Worm (Caenorhabditis elegans) whole organism, L3 larva: ENCODE data around the gene acdh-2.

Experiments
- R02D3.7 ChIP-seq: fragments of 150-350 bp; optimal IDR thresholded peaks from 2 replicates; lab custom pipeline; 2014; ENCODE audit warnings: missing biosample characterization, missing genetic modification characterization
- elt-2 ChIP-seq: sonication (generic microtip); optimal IDR thresholded peaks from 2 replicates; lab custom pipeline; 2016; ENCODE audit warnings: missing genetic modification reagents, mild to moderate bottlenecking, missing genetic modification characterization, missing compliant biosample characterization
- fkh-10 ChIP-seq: sonication (generic microtip); optimal IDR thresholded peaks from 2 replicates; lab custom pipeline; 2017; ENCODE audit warnings: missing biosample characterization, missing genetic modification reagents, missing genetic modification characterization
- nfya-1 ChIP-seq: sonication (generic microtip); optimal IDR thresholded peaks from 2 replicates; lab custom pipeline; 2017; ENCODE audit warnings: missing genetic modification characterization, mild to moderate bottlenecking, missing compliant biosample characterization, antibody characterized with exemption, moderate library complexity; ENCODE audit not compliant: insufficient read depth
- nhr-237 ChIP-seq: fragments of 150-350 bp; optimal IDR thresholded peaks from 2 replicates; lab custom pipeline; 2014; ENCODE audit warnings: missing biosample characterization, missing genetic modification characterization
- sea-2 ChIP-seq: fragments of 150-350 bp; sonication (generic microtip); optimal IDR thresholded peaks from 4 replicates; lab custom pipeline; 2014; ENCODE audit warnings: missing biosample characterization, missing genetic modification reagents, missing genetic modification characterization
- tbx-2 ChIP-seq: sonication (generic microtip); optimal IDR thresholded peaks from 2 replicates; lab custom pipeline; 2016; ENCODE audit warnings: mild to moderate bottlenecking, missing genetic modification characterization, missing compliant biosample characterization
- unc-39 ChIP-seq: sonication (generic microtip); optimal IDR thresholded peaks from 4 replicates; lab custom pipeline; 2017; ENCODE audit warnings: missing biosample characterization, missing genetic modification characterization
- unc-62 ChIP-seq: fragments of 150-350 bp; sonication (generic microtip); optimal IDR thresholded peaks from 4 replicates; lab custom pipeline; 2014; ENCODE audit warnings: missing biosample characterization, missing genetic modification reagents, missing genetic modification characterization

ce11 chrII:5525297-5525696 lies 22.0 kb downstream of the acdh-2 start, which contains the start of gene tbx-35:
- no peak for TF ChIP-seq sea-2 (GFP tag; lab: Kevin White, UChicago)
- TF ChIP-seq elt-2 (tag; lab: Kevin White, UChicago) = no peak
- TF ChIP-seq nfya-1 (tag; lab: Kevin White, UChicago) = no peak
- no peak for TF ChIP-seq tbx-2
- no peak for TF ChIP-seq unc-39 (tag; lab: Kevin White, UChicago)
- no peak for TF ChIP-seq R02D3.7 (tag; lab: Kevin White, UChicago)
- TF ChIP-seq nhr-237 (tag; lab: Kevin White, UChicago) = no peak
- TF ChIP-seq fkh-10 (GFP tag; lab: Kevin White, UChicago) = no peak
- TF ChIP-seq unc-62 (GFP tag; lab: Kevin White, UChicago) = no peak
